Worm (Caenorhabditis elegans) whole organism, dauer: ENCODE results near the gene mec-10.

Experiments
- unc-62 ChIP-seq: sonication (generic microtip); optimal IDR thresholded peaks from 2 replicates; lab custom pipeline; 2017; ENCODE audit warnings: missing biosample characterization, missing genetic modification reagents, missing genetic modification characterization

Gene mec-10

ce11 chrX:8426160-8426712 is 43.9 kb downstream of the mec-10 start:
- no peak for TF ChIP-seq unc-62

- no peak for TF ChIP-seq unc-62
Observed at ce11 chrX:8424286-8424685, 45.8 kb downstream of the mec-10 start.

ce11 chrX:8423633-8424032 is 46.5 kb downstream of the mec-10 start, which contains the start of gene tth-1:
TSS of gene tth-1 (minus strand) at chrX:8423733.
- TF ChIP-seq unc-62 = no peak

- TF ChIP-seq unc-62 = no peak
Observed at ce11 chrX:8423199-8423598, 46.9 kb downstream of the mec-10 start.

ce11 chrX:8422020-8422419 is 48.1 kb downstream of the mec-10 start, which contains the start of gene tag-123:
TSS of gene tag-123 (minus strand) at chrX:8422055.
- TF ChIP-seq unc-62 = no peak

- no peak for TF ChIP-seq unc-62
Observed at ce11 chrX:8421594-8421993, 48.5 kb downstream of the mec-10 start.

- TF ChIP-seq unc-62 = no peak
Observed at ce11 chrX:8419252-8419651, 50.9 kb downstream of the mec-10 start.

- no peak for TF ChIP-seq unc-62
Observed at ce11 chrX:8418382-8418781, 51.7 kb downstream of the mec-10 start, which contains the start of gene spp-13. TSS of gene spp-13 (minus strand) at chrX:8418524.

ce11 chrX:8417727-8418126 is 52.4 kb downstream of the mec-10 start:
- no peak for TF ChIP-seq unc-62

ce11 chrX:8416819-8417218 is 53.3 kb downstream of the mec-10 start, which contains the start of gene ced-8:
TSS of gene ced-8 (minus strand) at chrX:8416919.
- no peak for TF ChIP-seq unc-62
